Worm (Caenorhabditis elegans) whole organism, midembryonic: ENCODE measurements around the gene M03D4.3.

Experiments
- T22C8.4 ChIP-seq: fragments of 200-800 bp; sonication (Bioruptor generic); IDR thresholded peaks from 2 replicates; pipeline ENCODE4 v1.3.6; 2022; ENCODE audit warnings: missing genetic modification characterization, missing compliant biosample characterization
- cog-1 ChIP-seq: sonication (generic microtip); optimal IDR thresholded peaks from 2 replicates; lab custom pipeline; 2016; ENCODE audit warnings: missing genetic modification characterization, missing compliant biosample characterization
- flt-1 ChIP-seq: fragments of 200-800 bp; sonication (Bioruptor generic); IDR thresholded peaks from 2 replicates; pipeline ENCODE4 v1.3.6; 2022; ENCODE audit warnings: missing genetic modification characterization, missing compliant biosample characterization
- klf-2 ChIP-seq: fragments of 200-800 bp; sonication (Bioruptor generic); conservative IDR thresholded peaks from 2 replicates; pipeline ENCODE4 v1.3.6; 2022; ENCODE audit warnings: missing genetic modification reagents, missing genetic modification characterization, missing compliant biosample characterization
- med-1 ChIP-seq: sonication (generic microtip); optimal IDR thresholded peaks from 2 replicates; lab custom pipeline; 2017; ENCODE audit warnings: missing genetic modification characterization, mild to moderate bottlenecking, missing compliant biosample characterization, antibody characterized with exemption, missing genetic modification reagents; ENCODE audit not compliant: insufficient read depth
- ref-1 ChIP-seq: fragments of 200-800 bp; sonication (Bioruptor generic); conservative IDR thresholded peaks from 2 replicates; pipeline ENCODE4 v1.3.6; 2022; ENCODE audit warnings: missing genetic modification reagents, missing genetic modification characterization, missing compliant biosample characterization
- tab-1 ChIP-seq: fragments of 200-800 bp; sonication (Bioruptor generic); IDR thresholded peaks from 2 replicates; pipeline ENCODE4 v1.3.6; 2022; ENCODE audit warnings: missing genetic modification characterization, missing compliant biosample characterization
- ztf-23 ChIP-seq: fragments of 200-800 bp; sonication (Bioruptor generic); IDR thresholded peaks from 2 replicates; pipeline ENCODE4 v1.3.6; 2022; ENCODE audit warnings: missing genetic modification reagents, missing genetic modification characterization, missing compliant biosample characterization
- ztf-29 ChIP-seq: fragments of 200-800 bp; sonication (Bioruptor generic); IDR thresholded peaks from 2 replicates; pipeline ENCODE4 v1.3.6; 2022; ENCODE audit warnings: missing genetic modification reagents, missing genetic modification characterization, missing compliant biosample characterization

The M03D4.3 gene

DNA sequence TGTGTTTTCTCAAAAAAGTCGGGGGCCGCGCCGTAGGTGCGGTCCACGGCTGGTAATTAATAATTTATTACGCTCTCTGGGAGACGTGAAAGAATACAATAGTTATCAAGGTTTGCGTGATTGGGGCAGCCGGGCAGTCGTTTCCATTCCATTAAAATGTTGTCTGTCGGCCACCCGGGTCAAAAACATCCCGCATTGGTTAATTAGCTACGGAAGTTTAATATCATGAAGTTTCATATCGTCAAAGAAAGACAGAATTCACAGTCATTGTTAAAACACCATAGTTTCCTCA lies 17.9 kb downstream of the M03D4.3 start:
- TF ChIP-seq T22C8.4 (GFP tag; lab: Robert Waterston, UW) (no peak), cog-1 (tag; lab: Kevin White, UChicago) (no peak), ref-1 (no peak), flt-1 (GFP tag; lab: Robert Waterston, UW) (no peak), klf-2 (GFP tag; lab: Robert Waterston, UW) (no peak), ztf-29 (GFP tag; lab: Robert Waterston, UW) (no peak), ztf-23 (GFP tag; lab: Robert Waterston, UW) (no peak), tab-1 (GFP tag; lab: Robert Waterston, UW) (no peak), med-1 (GFP tag; lab: Kevin White, UChicago) (no peak)

ce11 chrIV:6093477-6094314 lies 18.5 kb downstream of the M03D4.3 start, which contains the start of gene cpi-1:
Gene cpi-1, minus strand, starts transcription at chrIV:6093680.
- TF ChIP-seq klf-2 (GFP tag; lab: Robert Waterston, UW) (no peak), ref-1 (no peak), med-1 (GFP tag; lab: Kevin White, UChicago) (no peak), flt-1 (GFP tag; lab: Robert Waterston, UW) (no peak), ztf-23 (GFP tag; lab: Robert Waterston, UW) (no peak), T22C8.4 (GFP tag; lab: Robert Waterston, UW) (no peak), ztf-29 (GFP tag; lab: Robert Waterston, UW) (no peak), tab-1 (GFP tag; lab: Robert Waterston, UW) (no peak), cog-1 (tag; lab: Kevin White, UChicago) (no peak)

ce11 chrIV:6092313-6092712 lies 19.9 kb downstream of the M03D4.3 start, which contains the start of gene K08B4.7:
Gene K08B4.7, minus strand, starts transcription at chrIV:6092413.
- TF ChIP-seq klf-2 (GFP tag; lab: Robert Waterston, UW) (no peak), ztf-23 (GFP tag; lab: Robert Waterston, UW) (no peak), ztf-29 (GFP tag; lab: Robert Waterston, UW) (no peak), med-1 (GFP tag; lab: Kevin White, UChicago) (no peak), ref-1 (no peak), flt-1 (GFP tag; lab: Robert Waterston, UW) (no peak)

DNA sequence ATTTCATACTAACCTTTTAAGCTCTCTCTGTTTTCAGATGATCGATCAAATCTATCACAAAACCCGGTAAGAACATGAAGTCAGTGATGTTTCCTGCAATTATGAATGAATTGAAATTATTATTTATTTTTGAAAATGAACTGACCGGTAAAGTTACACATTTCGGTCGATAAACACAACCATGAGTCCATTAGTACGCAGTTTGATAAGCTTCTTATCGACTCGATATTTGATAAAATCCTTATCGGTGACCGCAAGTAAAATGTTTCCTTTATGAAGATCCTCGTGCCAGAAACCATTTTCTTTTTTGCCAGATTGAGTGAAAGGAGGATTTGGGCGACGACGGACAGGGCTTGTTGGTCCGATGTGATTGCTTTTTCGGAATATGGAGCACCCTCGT lies 25.7 kb downstream of the M03D4.3 start:
- TF ChIP-seq tab-1 (GFP tag; lab: Robert Waterston, UW) (no peak), med-1 (GFP tag; lab: Kevin White, UChicago) (no peak), ztf-23 (GFP tag; lab: Robert Waterston, UW) (no peak), ref-1 (no peak), ztf-29 (GFP tag; lab: Robert Waterston, UW) (no peak), klf-2 (GFP tag; lab: Robert Waterston, UW) (no peak), T22C8.4 (GFP tag; lab: Robert Waterston, UW) (no peak)

DNA sequence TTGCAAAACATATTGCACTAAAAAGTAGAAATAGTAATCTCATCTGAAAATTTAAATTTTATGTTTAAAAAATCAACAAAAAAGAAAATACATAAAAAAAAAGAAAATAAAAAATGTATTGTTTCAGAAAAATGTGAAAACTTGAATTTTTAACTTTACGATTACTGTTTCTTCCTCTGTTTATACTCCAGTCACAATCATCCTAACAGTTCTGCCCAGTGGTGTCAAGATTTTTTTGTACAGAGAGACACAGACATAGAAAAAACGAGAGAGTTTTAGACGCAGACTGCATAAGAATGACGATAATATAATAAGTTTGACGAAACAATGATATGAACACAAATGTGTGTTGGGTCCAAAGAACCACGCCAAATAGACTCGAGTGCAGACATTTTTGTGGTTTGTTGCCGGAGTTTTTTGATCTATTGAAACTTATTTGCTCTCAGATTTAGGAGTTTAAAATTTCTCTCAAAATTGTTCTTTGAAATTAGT lies 28.6 kb downstream of the M03D4.3 start, which contains the start of gene ugt-20:
TSS of gene ugt-20 (minus strand) at position 51 of the 492 bp plus-strand sequence.
- no peak for TF ChIP-seq med-1 (GFP tag; lab: Kevin White, UChicago)
- no peak for TF ChIP-seq ztf-23 (GFP tag; lab: Robert Waterston, UW)
- TF ChIP-seq ref-1, result no peak
- no peak for TF ChIP-seq flt-1 (GFP tag; lab: Robert Waterston, UW)
- no peak for TF ChIP-seq tab-1 (GFP tag; lab: Robert Waterston, UW)
- TF ChIP-seq klf-2 (GFP tag; lab: Robert Waterston, UW), result no peak
- TF ChIP-seq T22C8.4 (GFP tag; lab: Robert Waterston, UW), result no peak
- TF ChIP-seq cog-1 (tag; lab: Kevin White, UChicago), result no peak
- TF ChIP-seq ztf-29 (GFP tag; lab: Robert Waterston, UW), result no peak

DNA sequence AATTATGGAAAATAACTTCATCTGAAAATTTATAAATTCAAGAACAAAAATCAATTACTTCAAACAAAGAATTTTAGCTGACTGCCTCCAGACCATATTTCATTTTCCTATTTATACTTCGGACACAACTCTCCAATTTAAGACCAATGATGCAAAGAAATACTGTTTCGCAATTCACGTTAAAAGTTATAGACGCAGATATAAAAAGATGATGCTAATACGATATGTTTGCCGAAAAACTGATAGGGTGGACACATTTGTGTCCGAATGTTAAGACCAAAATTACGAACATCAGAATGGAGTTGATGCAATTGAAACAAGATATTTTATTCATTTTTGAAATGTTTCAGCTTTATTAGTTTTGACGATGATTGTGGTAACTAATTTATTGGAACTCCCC lies 32.3 kb downstream of the M03D4.3 start, which contains the start of gene ugt-19:
TSS of gene ugt-19 (minus strand) at position 28 of the 400 bp plus-strand sequence.
- no peak for TF ChIP-seq med-1 (GFP tag; lab: Kevin White, UChicago)
- no peak for TF ChIP-seq ztf-23 (GFP tag; lab: Robert Waterston, UW)
- TF ChIP-seq cog-1 (tag; lab: Kevin White, UChicago), result no peak
- no peak for TF ChIP-seq flt-1 (GFP tag; lab: Robert Waterston, UW)
- no peak for TF ChIP-seq ref-1
- TF ChIP-seq tab-1 (GFP tag; lab: Robert Waterston, UW), result no peak
- no peak for TF ChIP-seq ztf-29 (GFP tag; lab: Robert Waterston, UW)
- TF ChIP-seq T22C8.4 (GFP tag; lab: Robert Waterston, UW), result no peak
- no peak for TF ChIP-seq klf-2 (GFP tag; lab: Robert Waterston, UW)

DNA sequence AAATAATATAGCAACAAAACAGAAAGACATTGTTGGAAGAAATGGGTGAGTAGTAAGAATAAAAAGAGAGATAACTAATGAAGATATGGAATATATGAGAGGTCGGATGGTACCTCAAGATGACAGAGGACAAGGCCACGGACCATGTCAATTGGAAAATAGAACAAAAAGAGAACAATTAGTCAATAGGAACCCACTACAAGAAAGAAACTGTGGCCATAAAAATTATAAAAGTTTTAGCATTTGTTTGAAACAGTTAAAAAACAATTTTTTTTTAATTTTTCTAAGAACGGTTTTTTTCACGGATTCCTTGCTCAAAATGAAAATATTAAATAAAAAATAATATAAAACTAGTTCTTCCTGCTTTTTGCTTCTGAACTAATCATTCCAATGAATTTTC lies 36.1 kb downstream of the M03D4.3 start, which contains the start of gene cpg-20:
TSS of gene cpg-20 (minus strand) at position 101 of the 400 bp plus-strand sequence.
- TF ChIP-seq ztf-23 (GFP tag; lab: Robert Waterston, UW) (no peak), cog-1 (tag; lab: Kevin White, UChicago) (no peak), klf-2 (GFP tag; lab: Robert Waterston, UW) (no peak), flt-1 (GFP tag; lab: Robert Waterston, UW) (no peak), ztf-29 (GFP tag; lab: Robert Waterston, UW) (no peak), T22C8.4 (GFP tag; lab: Robert Waterston, UW) (no peak), ref-1 (no peak), tab-1 (GFP tag; lab: Robert Waterston, UW) (no peak), med-1 (GFP tag; lab: Kevin White, UChicago) (no peak)

DNA sequence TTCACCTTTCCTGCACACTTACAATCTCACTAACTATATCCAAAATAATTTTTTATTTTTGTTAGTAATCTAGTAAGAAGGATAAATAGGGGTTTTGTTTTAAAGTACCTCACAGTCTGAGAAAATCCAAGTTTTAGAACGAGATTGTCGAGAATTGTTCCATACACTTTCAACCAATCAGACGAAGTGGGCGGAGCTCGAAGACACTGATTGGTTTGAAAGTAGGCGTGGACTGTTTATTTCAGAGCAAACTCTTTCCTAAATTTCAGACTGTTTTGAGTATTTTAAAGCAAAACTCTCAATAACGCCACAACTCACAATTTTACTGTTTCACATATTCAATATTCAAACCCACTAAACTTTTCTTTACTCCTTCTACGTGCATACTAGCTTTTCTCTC lies 41.2 kb downstream of the M03D4.3 start:
- no peak for TF ChIP-seq T22C8.4 (GFP tag; lab: Robert Waterston, UW)
- no peak for TF ChIP-seq ztf-29 (GFP tag; lab: Robert Waterston, UW)
- TF ChIP-seq flt-1 (GFP tag; lab: Robert Waterston, UW), result no peak
- TF ChIP-seq klf-2 (GFP tag; lab: Robert Waterston, UW), result no peak
- TF ChIP-seq med-1 (GFP tag; lab: Kevin White, UChicago), result no peak
